Worm (Caenorhabditis elegans) whole organism, dauer: ENCODE results near the gene hot-9.
"Not testable (repeated sequence)": the region's sequence is repeated elsewhere in the genome, so short reads cannot be mapped to it uniquely, and the experiment has no call there.

Experiments
- unc-62 ChIP-seq: sonication (generic microtip); optimal IDR thresholded peaks from 2 replicates; lab custom pipeline; 2017; ENCODE audit warnings: missing biosample characterization, missing genetic modification reagents, missing genetic modification characterization

The hot-9 gene

DNA sequence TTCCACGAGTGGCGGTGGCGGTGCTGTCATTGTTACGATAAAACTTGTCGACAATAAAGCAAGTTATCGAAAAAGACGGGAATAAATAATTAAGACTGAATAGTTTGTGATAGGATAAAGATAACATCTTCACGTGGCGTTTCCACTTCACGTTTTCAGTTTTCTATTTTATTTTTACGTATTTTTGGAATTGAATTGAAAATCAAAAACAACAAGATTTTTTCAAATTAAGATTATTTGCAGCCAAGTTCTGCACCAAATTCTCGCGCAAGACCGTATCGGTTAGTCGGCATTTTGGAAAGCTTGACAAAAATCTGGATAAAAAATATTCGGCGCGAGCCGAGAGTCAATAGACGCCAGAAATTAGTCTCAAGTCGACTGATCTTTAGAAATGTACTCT is 21.6 kb upstream of the hot-9 start, which contains the start of gene ttbk-2.2:
Gene ttbk-2.2 (minus strand): TSS at position 101 of the 400 bp plus-strand sequence.
- TF ChIP-seq unc-62 (GFP tag; lab: Kevin White, UChicago) = not testable (repeated sequence)

DNA sequence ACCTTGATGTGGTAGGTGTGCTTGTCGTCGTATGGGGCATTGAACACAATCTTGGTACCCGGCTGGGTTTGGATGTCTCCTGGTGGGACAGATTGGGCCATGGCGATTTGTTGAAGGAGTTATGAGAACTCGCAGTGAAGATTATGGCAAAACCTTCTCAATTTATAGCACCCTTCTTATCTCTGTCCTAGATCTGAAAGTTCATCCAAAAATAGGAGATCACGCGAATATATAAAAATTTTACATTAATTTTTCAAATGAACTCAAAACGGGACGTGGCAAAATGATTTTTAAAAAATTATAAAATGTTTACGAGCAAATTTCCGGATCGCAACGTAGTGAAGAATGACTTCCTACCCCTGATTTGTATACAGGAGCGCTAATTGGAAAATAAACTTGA is 19.7 kb upstream of the hot-9 start, which contains the start of gene msp-53:
Gene msp-53 (minus strand): TSS at position 101 of the 400 bp plus-strand sequence.
- TF ChIP-seq unc-62 (GFP tag; lab: Kevin White, UChicago) = not testable (repeated sequence)

DNA sequence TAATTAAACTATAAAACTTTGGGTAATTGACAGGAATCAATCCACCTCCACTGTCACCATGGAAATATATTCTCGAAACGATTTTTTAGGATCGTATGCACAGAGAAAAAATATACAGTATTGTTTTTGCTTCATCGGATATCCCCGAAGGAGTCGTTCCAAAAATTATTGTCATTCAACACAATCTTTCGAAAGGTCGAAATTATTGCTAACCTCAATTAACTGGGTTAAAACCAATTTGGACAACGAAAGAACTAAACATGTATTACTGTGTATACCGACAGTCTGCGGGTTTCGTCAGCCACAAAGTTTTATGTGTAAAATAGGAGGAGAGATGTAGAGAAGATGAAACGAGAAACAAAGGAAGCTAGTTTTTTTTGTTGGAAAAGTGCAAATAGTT is 18.0 kb upstream of the hot-9 start:
- TF ChIP-seq unc-62 (GFP tag; lab: Kevin White, UChicago) = no peak

DNA sequence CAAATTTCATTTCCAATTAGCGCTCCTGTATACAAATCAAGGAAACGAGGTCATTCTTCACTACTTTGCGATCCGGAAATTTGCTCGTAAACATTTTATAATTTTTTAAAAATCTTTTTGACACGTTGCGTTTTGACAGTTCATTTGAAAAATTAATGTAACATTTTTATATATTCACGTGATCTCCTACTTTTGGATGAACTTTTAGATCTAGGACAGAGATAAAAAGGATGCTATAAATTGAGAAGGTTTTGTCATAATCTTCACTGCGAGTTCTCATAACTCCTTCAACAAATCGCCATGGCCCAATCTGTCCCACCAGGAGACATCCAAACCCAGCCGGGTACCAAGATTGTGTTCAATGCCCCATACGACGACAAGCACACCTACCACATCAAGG is 17.0 kb upstream of the hot-9 start, which contains the start of gene msp-57:
Gene msp-57 (plus strand): TSS at position 301 of the 400 bp plus-strand sequence.
- not testable (repeated sequence) for TF ChIP-seq unc-62 (GFP tag; lab: Kevin White, UChicago)

DNA sequence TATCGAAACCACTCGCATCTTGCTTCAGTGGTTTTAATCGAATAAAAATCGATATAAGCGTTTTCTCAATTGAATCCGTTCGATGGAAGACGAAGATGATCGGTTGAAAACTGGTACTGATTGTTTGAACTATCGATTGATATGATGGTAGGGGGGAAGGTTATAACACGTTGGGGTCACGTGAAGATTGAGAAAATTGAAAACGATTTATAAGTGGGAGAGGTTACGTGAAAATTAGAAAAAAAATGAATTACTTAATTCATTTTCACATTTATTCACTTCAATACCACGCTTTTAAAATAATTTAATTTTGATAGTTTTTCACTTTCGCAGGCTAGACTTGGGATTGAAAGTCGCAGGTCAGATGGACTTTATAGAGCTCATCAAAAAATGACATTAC is 15.7 kb upstream of the hot-9 start, which contains the start of gene C09B9.7:
Gene C09B9.7 (minus strand): TSS at position 101 of the 400 bp plus-strand sequence.
- TF ChIP-seq unc-62 (GFP tag; lab: Kevin White, UChicago) = no peak

DNA sequence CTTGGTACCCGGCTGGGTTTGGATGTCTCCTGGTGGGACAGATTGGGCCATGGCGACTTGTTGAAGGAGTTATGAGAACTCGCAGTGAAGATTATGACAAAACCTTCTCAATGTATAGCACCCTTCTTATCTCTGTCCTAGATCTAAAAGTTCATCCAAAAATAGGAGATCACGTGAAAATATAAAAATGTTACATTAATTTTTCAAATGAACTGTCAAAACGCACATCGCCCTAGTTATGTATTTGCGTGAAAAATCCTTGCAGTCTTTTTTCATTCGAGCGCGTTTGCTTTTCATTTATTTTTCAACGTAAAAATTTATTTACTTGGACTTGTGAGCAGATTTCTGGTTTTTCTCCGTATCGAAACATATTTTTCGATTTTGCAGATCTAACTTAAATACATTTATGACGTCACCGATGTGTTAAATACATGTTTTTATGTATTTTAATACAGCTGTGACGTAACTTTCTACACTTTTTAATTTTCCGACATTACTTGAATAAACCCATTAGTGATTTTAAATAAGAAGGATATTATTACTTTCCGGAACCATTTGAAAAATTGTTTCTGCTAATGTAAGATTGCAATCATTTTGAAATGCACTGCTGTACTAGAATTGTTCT is 10.8 kb upstream of the hot-9 start, which contains the start of gene msp-55:
Gene msp-55 (minus strand): TSS at position 51 of the 625 bp plus-strand sequence.
- no peak for TF ChIP-seq unc-62 (GFP tag; lab: Kevin White, UChicago)

DNA sequence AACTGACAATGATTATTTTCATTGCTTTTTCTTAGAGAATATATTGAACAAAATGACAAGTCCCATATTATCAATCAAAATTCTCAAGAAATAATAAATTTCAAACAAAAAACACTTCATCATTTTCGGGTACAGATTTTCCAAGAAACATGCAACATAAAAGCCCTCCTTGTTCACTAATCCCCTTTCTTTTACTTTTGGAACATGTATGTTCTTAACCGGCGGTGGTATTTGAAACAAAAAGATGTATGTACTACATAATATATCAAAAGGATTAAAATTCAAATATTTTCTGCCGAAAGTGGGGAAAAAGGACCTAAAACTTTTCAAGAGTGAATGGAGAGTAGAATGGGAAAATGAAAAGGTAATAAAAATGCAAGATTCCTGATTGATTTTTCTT is 9.0 kb upstream of the hot-9 start:
- TF ChIP-seq unc-62 (GFP tag; lab: Kevin White, UChicago) = no peak

DNA sequence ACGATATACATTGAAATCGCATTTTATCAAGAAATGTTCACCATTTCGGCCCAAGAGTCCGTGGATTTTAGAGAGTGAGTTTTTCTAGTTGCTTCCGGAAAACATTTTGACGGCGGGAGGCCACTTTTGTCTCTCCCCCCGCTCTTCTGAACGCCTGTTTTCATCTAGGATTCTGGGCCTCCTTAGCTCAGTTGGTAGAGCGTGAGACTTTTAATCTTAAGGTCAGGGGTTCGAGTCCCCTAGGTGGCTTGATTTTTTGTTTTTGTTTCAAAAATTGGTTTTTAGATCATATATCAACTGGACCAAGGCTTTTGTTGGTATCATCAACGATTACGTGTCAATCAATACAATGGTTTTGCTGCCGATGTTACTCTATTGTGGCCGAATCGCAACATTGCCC is 6.5 kb downstream of the hot-9 start:
- no peak for TF ChIP-seq unc-62 (GFP tag; lab: Kevin White, UChicago)

DNA sequence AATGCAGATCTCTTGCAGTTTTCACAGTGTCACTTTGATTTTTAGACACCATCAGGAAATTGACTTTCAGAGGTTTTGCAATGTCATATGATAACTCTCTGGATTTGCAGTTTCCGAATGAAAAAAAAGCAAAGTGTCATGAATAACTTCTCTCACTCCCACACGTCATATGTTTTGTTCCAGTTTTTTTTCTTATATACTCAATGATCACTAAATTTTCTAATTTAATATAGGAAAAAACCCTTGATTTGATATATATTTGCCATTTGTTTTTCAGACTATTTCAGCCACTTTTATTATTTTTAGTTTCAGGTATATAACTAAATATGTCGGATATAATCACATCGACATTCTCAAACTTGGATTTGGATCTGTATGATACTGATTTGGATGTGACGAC is 7.8 kb downstream of the hot-9 start, which contains the start of gene C09B9.1:
Gene C09B9.1 (plus strand): TSS at position 301 of the 400 bp plus-strand sequence.
- TF ChIP-seq unc-62 (GFP tag; lab: Kevin White, UChicago) = no peak

DNA sequence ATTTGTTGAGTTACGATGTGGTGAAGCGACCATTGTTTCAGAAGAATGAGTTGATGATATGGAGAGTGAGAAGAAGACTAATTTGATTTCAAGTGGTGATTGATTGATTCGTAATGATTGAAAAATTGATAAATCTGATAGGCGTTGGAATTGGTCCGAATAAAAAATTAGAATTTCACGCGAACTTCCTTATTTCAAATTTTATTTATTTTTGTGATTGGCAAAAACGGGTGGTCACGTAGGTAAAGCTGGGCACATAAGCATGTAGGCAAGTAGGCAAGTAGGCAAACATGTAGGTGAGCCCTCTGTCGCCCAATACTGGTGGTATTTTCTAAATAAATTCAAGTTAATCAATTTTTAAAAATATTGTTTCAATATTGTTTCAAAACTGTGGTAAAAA is 12.0 kb downstream of the hot-9 start, which contains the start of gene C09B9.4:
Gene C09B9.4 (minus strand): TSS at position 101 of the 400 bp plus-strand sequence.
- TF ChIP-seq unc-62 (GFP tag; lab: Kevin White, UChicago) = no peak

DNA sequence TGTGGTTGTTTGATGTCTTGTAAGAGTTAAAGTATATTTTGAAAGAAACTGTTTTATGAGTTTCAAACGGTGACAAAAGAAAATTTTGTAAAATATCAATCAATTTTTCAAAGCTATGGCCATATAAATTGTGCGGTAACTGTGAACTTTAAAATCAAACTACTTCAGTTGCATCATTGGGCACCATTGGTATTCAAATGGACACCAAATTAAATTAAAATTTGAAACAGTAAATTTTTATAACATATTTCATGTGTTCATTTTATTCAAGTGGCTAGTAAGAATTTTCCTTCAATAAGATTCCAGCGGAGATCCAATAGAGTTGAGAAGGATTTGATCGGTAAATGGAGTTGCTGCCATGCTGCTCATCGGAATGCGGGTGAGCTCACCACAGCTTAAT is 13.9 kb downstream of the hot-9 start:
- no peak for TF ChIP-seq unc-62 (GFP tag; lab: Kevin White, UChicago)

DNA sequence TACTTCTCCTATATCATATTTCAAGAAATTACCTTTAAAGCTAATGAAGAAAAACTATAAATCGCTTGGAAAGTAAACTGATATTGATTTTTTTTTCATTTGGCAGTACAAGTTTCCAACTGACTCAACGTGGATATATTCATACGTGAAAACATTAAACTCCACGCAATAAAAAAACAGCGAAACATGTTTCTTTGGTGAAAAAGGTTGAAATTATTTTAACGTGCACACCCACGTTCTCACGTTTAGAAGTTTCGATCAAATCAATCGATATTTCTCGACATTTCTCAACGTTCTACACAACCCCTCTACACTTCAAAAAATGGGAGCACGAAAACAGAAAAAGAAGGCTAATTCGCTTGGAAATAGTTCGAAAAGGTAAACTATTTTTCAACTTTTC is 16.3 kb downstream of the hot-9 start, which contains the start of the genes best-6 and C09B9.2:
Gene best-6 (minus strand): TSS at position 101 of the 400 bp plus-strand sequence.
Gene C09B9.2 (plus strand): TSS at position 314 of the 400 bp plus-strand sequence.
- no peak for TF ChIP-seq unc-62 (GFP tag; lab: Kevin White, UChicago)

DNA sequence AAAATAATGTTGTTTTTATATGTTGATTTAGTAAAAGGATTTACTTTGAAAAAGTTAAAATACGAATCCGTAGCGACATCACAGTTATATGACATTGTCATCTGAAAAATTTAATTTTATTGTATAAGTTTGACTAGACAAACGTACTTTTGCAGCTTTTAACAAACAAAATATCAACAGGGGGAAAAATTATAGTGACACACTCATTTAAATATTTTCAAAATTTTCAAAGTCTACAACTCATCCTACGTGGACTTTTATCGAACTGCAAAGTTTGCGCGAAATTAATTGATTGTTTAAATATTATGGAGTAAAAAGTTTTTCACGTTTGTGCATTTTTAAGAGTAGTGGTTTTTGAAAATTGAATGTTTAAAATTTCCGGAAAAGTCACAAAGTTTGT is 19.6 kb downstream of the hot-9 start, which contains the start of gene C09B9.85:
Gene C09B9.85 (minus strand): TSS at position 101 of the 400 bp plus-strand sequence.
- no peak for TF ChIP-seq unc-62 (GFP tag; lab: Kevin White, UChicago)

DNA sequence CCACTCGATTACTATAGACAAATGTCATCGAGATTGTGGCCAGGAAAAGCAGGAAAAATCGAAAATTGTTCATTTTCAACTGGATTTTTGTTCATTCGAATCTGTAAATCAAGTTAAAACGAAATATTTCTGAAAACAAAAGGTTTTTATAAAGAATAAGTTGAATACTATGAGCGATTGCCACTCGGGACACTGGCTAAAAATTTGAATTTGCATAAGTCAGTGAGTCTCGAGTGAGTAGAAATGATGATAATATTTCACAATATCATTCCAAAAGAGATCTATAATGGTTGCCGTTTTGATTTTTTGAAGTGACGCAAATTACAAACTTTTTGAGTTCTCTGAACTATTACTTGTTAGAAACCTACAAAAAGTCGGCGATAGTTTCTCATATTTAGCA is 24.8 kb downstream of the hot-9 start, which contains the start of gene T28H11.8:
Gene T28H11.8 (minus strand): TSS at position 101 of the 400 bp plus-strand sequence.
- no peak for TF ChIP-seq unc-62 (GFP tag; lab: Kevin White, UChicago)

DNA sequence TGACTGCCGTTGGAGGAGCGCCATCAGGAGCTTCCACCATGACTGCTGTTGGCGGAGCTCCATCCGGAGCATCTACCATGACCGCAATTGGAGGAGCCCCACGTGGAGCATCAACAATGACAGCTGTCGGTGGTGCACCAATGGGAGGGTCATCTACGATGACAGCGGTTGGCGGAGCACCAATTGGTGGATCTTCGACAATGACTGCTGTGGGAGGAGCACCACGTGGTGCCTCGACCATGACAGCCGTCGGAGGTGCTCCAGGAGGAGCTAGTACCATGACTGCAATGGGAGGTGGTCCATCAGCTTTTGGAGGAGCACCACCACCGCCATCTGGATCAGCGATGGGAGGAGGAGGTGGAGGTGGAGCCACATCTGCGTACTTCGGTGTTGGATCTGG is 28.2 kb downstream of the hot-9 start, which contains the start of gene T28H11.7:
Gene T28H11.7 (minus strand): TSS at position 101 of the 400 bp plus-strand sequence.
- not testable (repeated sequence) for TF ChIP-seq unc-62 (GFP tag; lab: Kevin White, UChicago)

DNA sequence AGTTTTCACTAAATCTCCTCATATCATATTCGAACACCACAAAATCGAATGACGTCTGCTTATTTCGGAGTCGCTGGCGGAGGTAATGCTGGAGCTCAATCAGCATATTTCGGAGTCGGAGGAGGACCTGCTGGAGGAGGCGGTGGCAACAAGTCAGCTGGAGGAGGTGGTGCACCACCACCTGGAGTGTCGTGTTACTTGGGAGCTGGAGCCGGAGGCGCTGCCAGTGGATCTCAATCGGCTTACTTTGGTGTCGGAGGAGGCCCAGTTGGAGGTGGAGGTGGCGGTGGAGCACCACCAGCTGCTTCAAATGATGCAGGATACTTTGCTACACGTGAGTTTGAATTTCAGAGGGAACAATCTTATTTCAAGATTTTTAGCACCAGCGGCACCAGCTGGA is 28.8 kb downstream of the hot-9 start, which contains the start of gene ssq-4:
Gene ssq-4 (plus strand): TSS at position 19 of the 400 bp plus-strand sequence.
- not testable (repeated sequence) for TF ChIP-seq unc-62 (GFP tag; lab: Kevin White, UChicago)
